Worm (Caenorhabditis elegans): ENCODE measurements around the gene ent-4.

DNA sequence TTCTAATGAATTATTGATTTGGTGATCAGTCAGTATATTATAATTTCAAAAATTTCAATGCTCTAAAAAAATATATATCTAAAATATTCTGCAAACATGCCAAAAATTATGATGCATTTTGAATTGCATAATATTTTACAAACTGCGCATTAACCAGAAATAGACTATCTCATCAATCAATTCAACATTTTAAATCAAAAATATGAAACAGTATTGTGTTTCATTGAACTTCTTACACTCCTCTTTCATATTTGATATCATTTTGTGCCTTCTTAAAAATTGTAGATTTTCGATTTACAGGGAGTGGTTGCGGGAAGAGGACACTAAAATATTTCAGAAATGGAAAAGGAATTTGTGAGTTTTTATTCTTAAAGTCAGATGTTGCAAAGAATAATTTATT lies at the start of gene ent-4:
- TF ChIP-seq C34F6.9 (tag; optimal IDR thresholded peaks at IDR 0.05): no peak
- TF ChIP-seq nhr-129 (tag; optimal IDR thresholded peaks at IDR 0.05): no peak
- no peak for TF ChIP-seq nhr-11 (tag; optimal IDR thresholded peaks at IDR 0.05)
- TF ChIP-seq lin-11 (tag; optimal IDR thresholded peaks at IDR 0.05): no peak
- no peak for TF ChIP-seq nhr-12 (tag; optimal IDR thresholded peaks at IDR 0.05)
- TF ChIP-seq nhr-21 (tag; optimal IDR thresholded peaks at IDR 0.05): no peak
- TF ChIP-seq fos-1 (tag; optimal IDR thresholded peaks at IDR 0.05): no peak
- no peak for TF ChIP-seq aly-2 (tag; optimal IDR thresholded peaks at IDR 0.05)
- no peak for TF ChIP-seq lin-39 (tag; optimal IDR thresholded peaks at IDR 0.05)
- no peak for TF ChIP-seq zag-1 (tag; optimal IDR thresholded peaks at IDR 0.05)
- TF ChIP-seq unc-62 (GFP tag; optimal IDR thresholded peaks at IDR 0.05): no peak
- TF ChIP-seq ztf-11 (tag; optimal IDR thresholded peaks at IDR 0.05): no peak

All from whole organism, L2 larva.